Fruit fly (Drosophila melanogaster): Measurements from ENCODE around the gene CG11444.

Gene CG11444

dm6 chrX:4505318-4505717, 48.9 kb downstream of the CG11444 start (continued):
- TF ChIP-seq CG33557 (GFP tag; optimal IDR thresholded peaks at IDR 0.05), result no peak
- TF ChIP-seq Drgx (GFP tag; IDR thresholded peaks at IDR 0.05), result no peak
- no peak for TF ChIP-seq Bdp1 (GFP tag; optimal IDR thresholded peaks at IDR 0.05)
- TF ChIP-seq CG32772 (GFP tag; IDR thresholded peaks at IDR 0.05), result no peak
- TF ChIP-seq CG8478 (optimal IDR thresholded peaks at IDR 0.05), result no peak
- no peak for TF ChIP-seq CG8924 (tag; optimal IDR thresholded peaks at IDR 0.05)
- TF ChIP-seq sna (GFP tag; IDR thresholded peaks at IDR 0.05; ENCODE audit: partially characterized antibody), result no peak
- no peak for TF ChIP-seq gfzf (GFP tag; optimal IDR thresholded peaks at IDR 0.05)
- TF ChIP-seq Dll (GFP tag; IDR thresholded peaks at IDR 0.05; ENCODE audit: partially characterized antibody), result no peak
- peak; percentile 47; the same call in 1 of the 3 replicates for TF ChIP-seq zfh1 (GFP tag; IDR thresholded peaks at IDR 0.05)
- TF ChIP-seq Six4 (GFP tag; optimal IDR thresholded peaks at IDR 0.05), result no peak
- no peak for TF ChIP-seq Hr78 (GFP tag; optimal IDR thresholded peaks at IDR 0.05)
- no peak for TF ChIP-seq CG7745 (tag; optimal IDR thresholded peaks at IDR 0.05)
- TF ChIP-seq grau (tag; optimal IDR thresholded peaks at IDR 0.05), result no peak
- TF ChIP-seq CTCF (GFP tag; optimal IDR thresholded peaks at IDR 0.05), result no peak
- no peak for TF ChIP-seq fu2 (GFP tag; optimal IDR thresholded peaks at IDR 0.05)
- peak; percentile 18 for TF ChIP-seq CG13424 (tag; optimal IDR thresholded peaks at IDR 0.05)
- TF ChIP-seq CG2678 (tag; optimal IDR thresholded peaks at IDR 0.05), result peak; percentile 35
- TF ChIP-seq grn (GFP tag; optimal IDR thresholded peaks at IDR 0.05), result no peak
- TF ChIP-seq so (GFP tag; IDR thresholded peaks at IDR 0.05), result no peak
- TF ChIP-seq B-H1 (GFP tag; IDR thresholded peaks at IDR 0.05), result no peak
- TF ChIP-seq slp2 (GFP tag; optimal IDR thresholded peaks at IDR 0.05), result no peak
- no peak for TF ChIP-seq CG11696 (GFP tag; IDR thresholded peaks at IDR 0.05)
- no peak for TF ChIP-seq twi (tag; optimal IDR thresholded peaks at IDR 0.05)
- TF ChIP-seq CG7839 (tag; optimal IDR thresholded peaks at IDR 0.05), result peak; percentile 38
- no peak for TF ChIP-seq CG4328 (GFP tag; optimal IDR thresholded peaks at IDR 0.05)
- TF ChIP-seq Gsc (GFP tag; IDR thresholded peaks at IDR 0.05), result no peak
- no peak for TF ChIP-seq CG12104 (GFP tag; optimal IDR thresholded peaks at IDR 0.05)
- TF ChIP-seq dan (GFP tag; IDR thresholded peaks at IDR 0.05), result no peak
- peak; percentile 5 for TF ChIP-seq CG6254 (GFP tag; optimal IDR thresholded peaks at IDR 0.05)
- TF ChIP-seq CG15269 (tag; optimal IDR thresholded peaks at IDR 0.05), result peak; percentile 17
- TF ChIP-seq Doc2 (GFP tag; IDR thresholded peaks at IDR 0.05), result no peak
- peak; percentile 24 for TF ChIP-seq zen (tag; optimal IDR thresholded peaks at IDR 0.05)
- TF ChIP-seq slbo (GFP tag; IDR thresholded peaks at IDR 0.05), result no peak
- TF ChIP-seq nerfin-1 (tag; optimal IDR thresholded peaks at IDR 0.05), result no peak
- no peak for TF ChIP-seq CG8089 (GFP tag; optimal IDR thresholded peaks at IDR 0.05)
- TF ChIP-seq MESR4 (GFP tag; optimal IDR thresholded peaks at IDR 0.05), result no peak
- no peak for TF ChIP-seq eve (GFP tag; optimal IDR thresholded peaks at IDR 0.05)
- TF ChIP-seq ci (GFP tag; IDR thresholded peaks at IDR 0.05), result 0 out of 3 replicates have a peak, but pooled peaks have one; percentile 33
- TF ChIP-seq z (GFP tag; IDR thresholded peaks at IDR 0.05), result no peak
- no peak for TF ChIP-seq CG11398 (GFP tag; optimal IDR thresholded peaks at IDR 0.05)
- TF ChIP-seq zf30C (GFP tag; optimal IDR thresholded peaks at IDR 0.05), result peak; percentile 16
- no peak for TF ChIP-seq mirr (GFP tag; optimal IDR thresholded peaks at IDR 0.05)
- no peak for TF ChIP-seq ash1 (GFP tag; optimal IDR thresholded peaks at IDR 0.05)
- no peak for TF ChIP-seq HLHmδ (GFP tag; optimal IDR thresholded peaks at IDR 0.05)
- TF ChIP-seq pho (GFP tag; optimal IDR thresholded peaks at IDR 0.05), result no peak
- TF ChIP-seq CG4730 (GFP tag; IDR thresholded peaks at IDR 0.05), result 0 out of 2 replicates have a peak, but pooled peaks have one; percentile 9
- no peak for TF ChIP-seq zen2 (GFP tag; IDR thresholded peaks at IDR 0.05; ENCODE audit: partially characterized antibody)
- TF ChIP-seq fd102C (GFP tag; optimal IDR thresholded peaks at IDR 0.05), result no peak
- no peak for TF ChIP-seq Usf (GFP tag; optimal IDR thresholded peaks at IDR 0.05)
- TF ChIP-seq gce (GFP tag; IDR thresholded peaks at IDR 0.05), result no peak
- TF ChIP-seq jigr1 (GFP tag; IDR thresholded peaks at IDR 0.05), result no peak

Data from whole organism, embryonic.